Worm (Caenorhabditis elegans): Measurements from ENCODE around the gene che-7.
A peak's percentile ranks its signal among the peaks of the same experiment; 100 is the strongest.

The che-7 gene

ce11 chrV:7983381-7984052 is 14.5 kb upstream of the che-7 start, which contains the start of the genes natb-1 and abhd-12:
natb-1 (minus strand) TSS chrV:7983431.
abhd-12 (plus strand) TSS chrV:7983879.
- TF ChIP-seq flt-1 (GFP tag; IDR thresholded peaks at IDR 0.05) (no peak), sea-1 (GFP tag; conservative IDR thresholded peaks at IDR 0.05) (no peak), scrt-1 (GFP tag; IDR thresholded peaks at IDR 0.05) (no peak), aly-1 (tag; optimal IDR thresholded peaks at IDR 0.05) (no peak), tra-4 (tag; optimal IDR thresholded peaks at IDR 0.05) (no peak), tbx-37 (GFP tag; conservative IDR thresholded peaks at IDR 0.05) (no peak), B0310.2 (tag; optimal IDR thresholded peaks at IDR 0.05) (no peak), ceh-36 (tag; optimal IDR thresholded peaks at IDR 0.05) (no peak), tbx-11 (GFP tag; IDR thresholded peaks at IDR 0.05) (no peak), hmbx-1 (tag; optimal IDR thresholded peaks at IDR 0.05) (no peak), pes-1 (GFP tag; IDR thresholded peaks at IDR 0.05) (no peak), hnd-1 (tag; optimal IDR thresholded peaks at IDR 0.05) (no peak), hmg-4 (GFP tag; optimal IDR thresholded peaks at IDR 0.05) (no peak), ceh-13 (GFP tag; optimal IDR thresholded peaks at IDR 0.05) (no peak), F13C5.2 (tag; optimal IDR thresholded peaks at IDR 0.05) (no peak), ets-7 (tag; optimal IDR thresholded peaks at IDR 0.05) (no peak), ama-1 (optimal IDR thresholded peaks at IDR 0.05) (no peak)

DNA sequence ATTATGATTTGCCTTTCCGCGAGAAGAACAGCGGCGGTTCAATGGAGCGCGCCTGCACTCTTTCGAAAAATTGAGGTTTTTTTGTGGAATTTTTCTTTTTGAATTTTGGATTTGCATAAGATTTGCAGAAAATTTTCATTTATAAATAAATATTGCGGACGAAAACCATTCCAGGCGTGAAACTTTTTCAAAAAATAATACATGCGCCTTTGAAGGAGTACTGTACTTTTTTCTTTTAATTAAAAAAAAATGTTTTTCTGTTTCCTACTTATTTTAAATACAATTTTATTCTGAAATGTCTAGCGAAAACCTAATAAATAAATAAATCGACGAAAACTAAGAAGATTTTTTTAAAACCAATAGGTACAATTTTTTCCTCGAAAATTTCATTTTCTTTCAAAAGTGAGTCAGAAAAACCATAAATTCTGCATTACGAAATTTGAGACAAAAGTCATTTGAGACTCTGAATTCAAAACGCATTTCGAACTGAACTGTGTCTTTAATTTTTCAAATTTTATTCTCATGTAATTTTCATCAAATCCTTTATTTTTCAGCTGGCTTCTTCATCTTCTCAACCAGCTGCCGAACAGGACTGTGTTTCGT is 12.1 kb upstream of the che-7 start, which contains the start of gene F26D11.1:
Gene F26D11.1 (plus strand): TSS at position 553 of the 603 bp plus-strand sequence.
- no peak for TF ChIP-seq F13C5.2 (tag; optimal IDR thresholded peaks at IDR 0.05)
- no peak for TF ChIP-seq pes-1 (GFP tag; IDR thresholded peaks at IDR 0.05)
- TF ChIP-seq tra-4 (tag; optimal IDR thresholded peaks at IDR 0.05), result no peak
- no peak for TF ChIP-seq ceh-36 (tag; optimal IDR thresholded peaks at IDR 0.05)
- TF ChIP-seq B0310.2 (tag; optimal IDR thresholded peaks at IDR 0.05), result no peak
- TF ChIP-seq tbx-37 (GFP tag; conservative IDR thresholded peaks at IDR 0.05), result no peak
- TF ChIP-seq flt-1 (GFP tag; IDR thresholded peaks at IDR 0.05), result no peak
- no peak for TF ChIP-seq aly-1 (tag; optimal IDR thresholded peaks at IDR 0.05)
- TF ChIP-seq hmg-4 (GFP tag; optimal IDR thresholded peaks at IDR 0.05), result no peak
- TF ChIP-seq ceh-13 (GFP tag; optimal IDR thresholded peaks at IDR 0.05), result no peak
- no peak for TF ChIP-seq hnd-1 (tag; optimal IDR thresholded peaks at IDR 0.05)
- no peak for TF ChIP-seq hmbx-1 (tag; optimal IDR thresholded peaks at IDR 0.05)

DNA sequence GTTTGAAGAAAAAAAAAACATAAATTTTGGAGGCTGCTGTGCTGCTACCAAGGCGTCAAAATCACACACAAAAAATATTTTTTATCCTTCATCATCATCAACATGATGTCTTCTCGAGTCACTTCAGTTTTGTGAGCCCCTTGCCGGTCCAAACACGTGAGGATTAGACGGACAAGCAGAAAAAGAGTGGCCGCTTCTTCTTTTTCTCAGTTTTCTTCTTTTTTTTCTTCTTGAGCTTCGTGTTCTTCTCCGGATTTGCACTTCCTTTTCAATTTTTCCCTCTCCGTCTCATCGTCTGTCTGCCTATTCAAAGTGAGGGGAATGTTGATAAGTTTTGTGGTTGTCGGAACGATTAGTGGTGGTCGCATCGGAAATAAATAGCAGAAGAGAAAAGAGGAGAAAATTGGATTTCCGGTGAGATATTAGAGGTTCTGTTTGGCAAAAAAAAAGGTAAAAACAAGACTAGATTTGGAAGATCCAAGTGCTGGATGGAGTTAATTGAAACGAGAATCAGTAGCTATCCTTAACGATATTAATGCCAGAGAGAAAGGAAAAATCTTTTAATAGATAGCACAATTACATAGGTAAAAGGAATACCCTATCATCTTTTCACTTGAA is 11.5 kb upstream of the che-7 start:
- TF ChIP-seq ceh-36 (tag; optimal IDR thresholded peaks at IDR 0.05), result no peak
- no peak for TF ChIP-seq tbx-11 (GFP tag; IDR thresholded peaks at IDR 0.05)
- no peak for TF ChIP-seq B0310.2 (tag; optimal IDR thresholded peaks at IDR 0.05)
- no peak for TF ChIP-seq sea-1 (GFP tag; conservative IDR thresholded peaks at IDR 0.05)
- no peak for TF ChIP-seq tbx-37 (GFP tag; conservative IDR thresholded peaks at IDR 0.05)
- no peak for TF ChIP-seq pes-1 (GFP tag; IDR thresholded peaks at IDR 0.05)
- TF ChIP-seq ets-7 (tag; optimal IDR thresholded peaks at IDR 0.05), result no peak
- TF ChIP-seq hnd-1 (tag; optimal IDR thresholded peaks at IDR 0.05), result no peak
- no peak for TF ChIP-seq aly-1 (tag; optimal IDR thresholded peaks at IDR 0.05)
- TF ChIP-seq scrt-1 (GFP tag; IDR thresholded peaks at IDR 0.05), result no peak
- no peak for TF ChIP-seq hmg-4 (GFP tag; optimal IDR thresholded peaks at IDR 0.05)
- no peak for TF ChIP-seq ceh-13 (GFP tag; optimal IDR thresholded peaks at IDR 0.05)
- no peak for TF ChIP-seq ama-1 (optimal IDR thresholded peaks at IDR 0.05)
- TF ChIP-seq tra-4 (tag; optimal IDR thresholded peaks at IDR 0.05), result no peak
- no peak for TF ChIP-seq hmbx-1 (tag; optimal IDR thresholded peaks at IDR 0.05)
- TF ChIP-seq F13C5.2 (tag; optimal IDR thresholded peaks at IDR 0.05), result no peak
- TF ChIP-seq flt-1 (GFP tag; IDR thresholded peaks at IDR 0.05), result no peak

- TF ChIP-seq scrt-1 (GFP tag; IDR thresholded peaks at IDR 0.05) (no peak), tbx-11 (GFP tag; IDR thresholded peaks at IDR 0.05) (no peak), F13C5.2 (tag; optimal IDR thresholded peaks at IDR 0.05) (peak; percentile 38), aly-1 (tag; optimal IDR thresholded peaks at IDR 0.05) (no peak), sea-1 (GFP tag; conservative IDR thresholded peaks at IDR 0.05) (peak; percentile 40; the same call in 1 of the 2 replicates), ceh-13 (GFP tag; optimal IDR thresholded peaks at IDR 0.05) (no peak), ceh-36 (tag; optimal IDR thresholded peaks at IDR 0.05) (peak; percentile 17), flt-1 (GFP tag; IDR thresholded peaks at IDR 0.05) (no peak), tra-4 (tag; optimal IDR thresholded peaks at IDR 0.05) (no peak), pes-1 (GFP tag; IDR thresholded peaks at IDR 0.05) (no peak), hmbx-1 (tag; optimal IDR thresholded peaks at IDR 0.05) (no peak), hmg-4 (GFP tag; optimal IDR thresholded peaks at IDR 0.05) (peak; percentile 87), hnd-1 (tag; optimal IDR thresholded peaks at IDR 0.05) (no peak), B0310.2 (tag; optimal IDR thresholded peaks at IDR 0.05) (peak; percentile 74), tbx-37 (GFP tag; conservative IDR thresholded peaks at IDR 0.05) (no peak), ama-1 (optimal IDR thresholded peaks at IDR 0.05) (no peak), ets-7 (tag; optimal IDR thresholded peaks at IDR 0.05) (no peak)
These were observed 9.8 kb upstream of the che-7 start for ce11 chrV:7978798-7979197.

DNA sequence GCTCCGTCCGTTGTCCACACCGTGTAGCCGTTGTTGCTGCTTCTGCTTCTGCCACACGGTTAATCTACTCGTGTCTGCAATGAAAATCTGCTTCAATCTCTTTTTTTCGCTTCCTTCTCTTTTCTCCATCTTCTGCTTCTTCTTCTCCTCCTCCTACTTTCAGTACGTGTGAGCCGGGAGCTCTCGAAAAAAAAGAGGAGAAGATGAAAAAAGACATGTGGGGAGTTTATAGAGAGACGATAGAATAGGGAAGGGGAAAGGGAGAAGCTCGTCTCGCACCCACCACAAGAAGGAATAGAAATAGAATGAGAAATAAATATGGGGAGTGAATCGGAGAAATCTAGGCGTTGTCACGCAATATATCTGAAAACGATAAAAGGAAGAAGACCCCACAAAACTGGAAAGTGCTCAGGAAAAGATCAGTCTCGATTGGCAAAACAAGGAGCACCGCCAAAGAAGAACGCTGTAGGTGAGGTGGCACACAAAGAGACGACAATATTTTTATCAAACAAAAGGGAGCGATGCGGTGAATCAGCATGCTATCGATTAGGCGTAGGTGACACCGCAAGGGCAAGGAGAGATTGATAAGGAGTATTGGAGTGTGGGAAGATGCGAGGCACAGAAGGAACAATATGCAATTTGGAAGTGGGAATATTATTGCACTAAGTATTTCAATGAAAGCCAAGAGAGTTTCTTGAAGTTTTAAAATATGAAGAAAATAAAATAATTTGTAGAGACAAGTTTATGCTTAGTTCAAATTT is 8.9 kb upstream of the che-7 start, which contains the start of gene let-413:
Gene let-413 (minus strand): TSS at position 76 of the 761 bp plus-strand sequence.
- no peak for TF ChIP-seq ceh-36 (tag; optimal IDR thresholded peaks at IDR 0.05)
- peak; percentile 21 for TF ChIP-seq aly-1 (tag; optimal IDR thresholded peaks at IDR 0.05)
- no peak for TF ChIP-seq sea-1 (GFP tag; conservative IDR thresholded peaks at IDR 0.05)
- TF ChIP-seq scrt-1 (GFP tag; IDR thresholded peaks at IDR 0.05), result no peak
- no peak for TF ChIP-seq hnd-1 (tag; optimal IDR thresholded peaks at IDR 0.05)
- no peak for TF ChIP-seq ceh-13 (GFP tag; optimal IDR thresholded peaks at IDR 0.05)
- TF ChIP-seq flt-1 (GFP tag; IDR thresholded peaks at IDR 0.05), result no peak
- no peak for TF ChIP-seq F13C5.2 (tag; optimal IDR thresholded peaks at IDR 0.05)

- TF ChIP-seq ama-1 (optimal IDR thresholded peaks at IDR 0.05) (no peak), tbx-37 (GFP tag; conservative IDR thresholded peaks at IDR 0.05) (no peak), ets-7 (tag; optimal IDR thresholded peaks at IDR 0.05) (no peak), ceh-13 (GFP tag; optimal IDR thresholded peaks at IDR 0.05) (no peak), ceh-36 (tag; optimal IDR thresholded peaks at IDR 0.05) (no peak), scrt-1 (GFP tag; IDR thresholded peaks at IDR 0.05) (no peak), tbx-11 (GFP tag; IDR thresholded peaks at IDR 0.05) (no peak), B0310.2 (tag; optimal IDR thresholded peaks at IDR 0.05) (no peak), hmg-4 (GFP tag; optimal IDR thresholded peaks at IDR 0.05) (no peak), flt-1 (GFP tag; IDR thresholded peaks at IDR 0.05) (no peak), pes-1 (GFP tag; IDR thresholded peaks at IDR 0.05) (no peak), hnd-1 (tag; optimal IDR thresholded peaks at IDR 0.05) (no peak), hmbx-1 (tag; optimal IDR thresholded peaks at IDR 0.05) (no peak), tra-4 (tag; optimal IDR thresholded peaks at IDR 0.05) (no peak), aly-1 (tag; optimal IDR thresholded peaks at IDR 0.05) (no peak), F13C5.2 (tag; optimal IDR thresholded peaks at IDR 0.05) (no peak), sea-1 (GFP tag; conservative IDR thresholded peaks at IDR 0.05) (no peak)
These were observed 2.4 kb upstream of the che-7 start for ce11 chrV:7971376-7971775.
